Worm (Caenorhabditis elegans): ENCODE results near the gene F54F7.8.

F54F7.8 gene

DNA sequence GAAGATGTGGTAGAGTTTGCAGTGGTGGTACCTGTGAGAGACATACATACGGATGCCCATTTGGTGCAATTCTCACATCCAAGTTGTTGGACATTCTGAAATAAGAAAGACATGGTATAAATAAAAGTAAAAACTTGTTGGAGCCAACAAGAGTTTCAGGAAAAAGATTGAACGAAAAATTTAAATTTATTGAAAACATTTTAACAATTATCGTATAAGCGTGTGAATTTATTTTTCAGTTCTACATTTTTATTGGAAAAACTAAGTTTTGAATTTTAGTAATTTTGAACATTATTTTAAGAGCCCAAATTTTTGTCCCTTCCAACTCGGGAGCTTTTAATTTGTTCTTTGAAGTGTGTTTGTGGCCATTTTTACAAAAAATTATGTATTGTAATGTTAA, at the start of gene F54F7.8:
Gene F54F7.8, minus strand, starts transcription at position 101 of the 400 bp plus-strand sequence.
- no peak for TF ChIP-seq ceh-44 (GFP tag; IDR thresholded peaks at IDR 0.05)
- no peak for TF ChIP-seq set-16 (GFP tag; IDR thresholded peaks at IDR 0.05)
- TF ChIP-seq zfp-3 (GFP tag; conservative IDR thresholded peaks at IDR 0.05), result no peak
- TF ChIP-seq egl-27 (tag; optimal IDR thresholded peaks at IDR 0.05), result no peak
- TF ChIP-seq unc-39 (tag; optimal IDR thresholded peaks at IDR 0.05), result no peak
- no peak for TF ChIP-seq lin-1 (GFP tag; IDR thresholded peaks at IDR 0.05)
- no peak for TF ChIP-seq nhr-237 (tag; optimal IDR thresholded peaks at IDR 0.05)
- no peak for TF ChIP-seq unc-130 (GFP tag; optimal IDR thresholded peaks at IDR 0.05)
- TF ChIP-seq php-3 (GFP tag; IDR thresholded peaks at IDR 0.05), result no peak
- no peak for TF ChIP-seq nhr-48 (tag; optimal IDR thresholded peaks at IDR 0.05)
- TF ChIP-seq tag-97 (GFP tag; IDR thresholded peaks at IDR 0.05), result no peak
- no peak for TF ChIP-seq F44E2.7 (GFP tag; IDR thresholded peaks at IDR 0.05)
- TF ChIP-seq F37D6.2 (tag; optimal IDR thresholded peaks at IDR 0.05), result no peak
- TF ChIP-seq ceh-20 (GFP tag; IDR thresholded peaks at IDR 0.05), result no peak

ce11 chrX:11902661-11903060, 47.9 kb upstream of the F54F7.8 start, which contains the start of gene Y62H9A.10:
TSS of gene Y62H9A.10 (minus strand) at chrX:11902761.
- no peak for TF ChIP-seq egl-27 (tag; optimal IDR thresholded peaks at IDR 0.05)
- no peak for TF ChIP-seq egl-43 (GFP tag; IDR thresholded peaks at IDR 0.05)
- no peak for TF ChIP-seq aha-1 (tag)
- no peak for TF ChIP-seq mxl-3 (GFP tag; optimal IDR thresholded peaks at IDR 0.05)
- no peak for TF ChIP-seq nhr-6 (tag; optimal IDR thresholded peaks at IDR 0.05)
- TF ChIP-seq T26A8.4 (GFP tag; IDR thresholded peaks at IDR 0.05), result no peak
- TF ChIP-seq daf-19 (GFP tag; conservative IDR thresholded peaks at IDR 0.05), result no peak
- TF ChIP-seq F37D6.2 (tag; optimal IDR thresholded peaks at IDR 0.05), result no peak
- no peak for TF ChIP-seq spr-3 (GFP tag; optimal IDR thresholded peaks at IDR 0.05)
- TF ChIP-seq F26F4.8 (GFP tag; conservative IDR thresholded peaks at IDR 0.05), result no peak
- TF ChIP-seq nhr-102 (tag; optimal IDR thresholded peaks at IDR 0.05), result no peak
- no peak for TF ChIP-seq daf-8 (GFP tag; IDR thresholded peaks at IDR 0.05)
- TF ChIP-seq daf-12 (tag; optimal IDR thresholded peaks at IDR 0.05), result no peak
- no peak for TF ChIP-seq dmd-8 (GFP tag; IDR thresholded peaks at IDR 0.05)
- no peak for TF ChIP-seq lir-3 (tag; optimal IDR thresholded peaks at IDR 0.05)
- TF ChIP-seq lin-15B (tag; optimal IDR thresholded peaks at IDR 0.05), result no peak
- no peak for TF ChIP-seq nhr-42 (GFP tag; IDR thresholded peaks at IDR 0.05)
- no peak for TF ChIP-seq lin-13 (GFP tag; optimal IDR thresholded peaks at IDR 0.05)
- no peak for TF ChIP-seq pha-4 (GFP tag; IDR thresholded peaks at IDR 0.05)
- no peak for TF ChIP-seq pha-4 (tag; optimal IDR thresholded peaks at IDR 0.05)
- no peak for TF ChIP-seq php-3 (GFP tag; IDR thresholded peaks at IDR 0.05)

- TF ChIP-seq nhr-41 (GFP tag; IDR thresholded peaks at IDR 0.05), result no peak
- TF ChIP-seq spr-3 (GFP tag; optimal IDR thresholded peaks at IDR 0.05), result no peak
- no peak for TF ChIP-seq mes-2 (tag; optimal IDR thresholded peaks at IDR 0.05; ENCODE audit: poor library complexity, severe bottlenecking)
- peak; percentile 43 for TF ChIP-seq ceh-28 (tag; optimal IDR thresholded peaks at IDR 0.05)
- peak; percentile 57 for TF ChIP-seq aha-1 (tag)
- TF ChIP-seq tra-1 (GFP tag; IDR thresholded peaks at IDR 0.05), result no peak
- TF ChIP-seq F37D6.2 (tag; optimal IDR thresholded peaks at IDR 0.05), result peak; percentile 51
- TF ChIP-seq egl-43 (GFP tag; IDR thresholded peaks at IDR 0.05), result no peak
- no peak for TF ChIP-seq dve-1 (tag; optimal IDR thresholded peaks at IDR 0.05; ENCODE audit: insufficient read depth)
- TF ChIP-seq dpl-1 (GFP tag; optimal IDR thresholded peaks at IDR 0.05), result no peak
- TF ChIP-seq unc-62 (GFP tag; optimal IDR thresholded peaks at IDR 0.05 in 1 of 2), result peak in 1 of 2 experiments; percentile 85
- TF ChIP-seq unc-62 (tag; optimal IDR thresholded peaks at IDR 0.05), result no peak
- TF ChIP-seq T26A8.4 (GFP tag; IDR thresholded peaks at IDR 0.05), result no peak
- TF ChIP-seq F49E8.2 (tag; optimal IDR thresholded peaks at IDR 0.05; ENCODE audit: borderline replicate concordance), result no peak
- TF ChIP-seq rbr-2 (tag; optimal IDR thresholded peaks at IDR 0.05), result peak; percentile 46
- no peak for TF ChIP-seq vab-7 (GFP tag; IDR thresholded peaks at IDR 0.05)
- no peak for TF ChIP-seq hif-1 (tag; optimal IDR thresholded peaks at IDR 0.05)
- peak; percentile 12 for TF ChIP-seq F10B5.3 (tag; optimal IDR thresholded peaks at IDR 0.05)
- no peak for TF ChIP-seq daf-12 (tag; optimal IDR thresholded peaks at IDR 0.05)
- no peak for TF ChIP-seq fkh-10 (GFP tag; optimal IDR thresholded peaks at IDR 0.05)
- no peak for TF ChIP-seq nhr-11 (tag; optimal IDR thresholded peaks at IDR 0.05)
- TF ChIP-seq fos-1 (tag; optimal IDR thresholded peaks at IDR 0.05), result no peak
- no peak for TF ChIP-seq F26F4.8 (GFP tag; conservative IDR thresholded peaks at IDR 0.05)
- no peak for TF ChIP-seq zip-11 (GFP tag; IDR thresholded peaks at IDR 0.05)
These were observed 44.2 kb upstream of the F54F7.8 start for ce11 chrX:11899031-11899430.
